Fruit fly (Drosophila melanogaster) whole organism, pupa: ENCODE measurements around the gene CG42232.

ENCODE experiments used
- CG10348 ChIP-seq: fragments of 200-800 bp; sonication (Bioruptor generic); IDR thresholded peaks from 2 replicates; pipeline ENCODE4 v1.3.6; 2022; ENCODE audit warnings: missing biosample characterization, missing genetic modification characterization
- CG13204 ChIP-seq: fragments of 200-800 bp; sonication (Bioruptor generic); optimal IDR thresholded peaks from 2 replicates; lab custom pipeline; 2018; ENCODE audit warnings: missing biosample characterization, mild to moderate bottlenecking, missing genetic modification characterization, moderate library complexity
- CG34367 ChIP-seq: fragments of 200-800 bp; sonication (Bioruptor generic); optimal IDR thresholded peaks from 2 replicates; lab custom pipeline; 2018; ENCODE audit warnings: missing biosample characterization, mild to moderate bottlenecking, missing genetic modification characterization
- D1 ChIP-seq: fragments of 200-800 bp; sonication (Bioruptor generic); optimal IDR thresholded peaks from 2 replicates; lab custom pipeline; 2018; ENCODE audit warnings: missing biosample characterization, mild to moderate bottlenecking, missing genetic modification characterization, moderate library complexity
- EcR ChIP-seq: fragments of 200-800 bp; sonication (Bioruptor generic); optimal IDR thresholded peaks from 3 replicates; lab custom pipeline; 2019; ENCODE audit warnings: missing biosample characterization, missing genetic modification characterization, mild to moderate bottlenecking, moderate library complexity, missing genetic modification reagents
- Ets98B ChIP-seq: fragments of 200-800 bp; sonication (Bioruptor generic); IDR thresholded peaks from 2 replicates; pipeline ENCODE4 v1.3.6; 2022; ENCODE audit warnings: missing biosample characterization, missing genetic modification characterization
- Snoo ChIP-seq: fragments of 200-800 bp; sonication (Bioruptor generic); optimal IDR thresholded peaks from 3 replicates; lab custom pipeline; 2017; ENCODE audit warnings: missing biosample characterization, mild to moderate bottlenecking, missing genetic modification characterization, inconsistent platforms
- fd96Ca ChIP-seq: fragments of 200-800 bp; sonication (Bioruptor generic); IDR thresholded peaks from 3 replicates; pipeline ENCODE4 v1.3.6; 2022; ENCODE audit warnings: missing biosample characterization, missing genetic modification characterization

- TF ChIP-seq Ets98B (GFP tag; lab: Robert Waterston, UW) (no peak), fd96Ca (GFP tag; lab: Robert Waterston, UW) (no peak), CG34367 (no peak), CG10348 (no peak), CG13204 (GFP tag; lab: Kevin White, UChicago) (no peak), EcR (GFP tag; lab: Kevin White, UChicago) (no peak), D1 (tag; lab: Kevin White, UChicago) (no peak), Snoo (tag; lab: Kevin White, UChicago) (no peak)
These were observed 40.7 kb upstream of the CG42232 start for dm6 chr3R:16510128-16510527.
